Worm (Caenorhabditis elegans) whole organism, L2 larva: ENCODE data around the gene nmy-1.
"Not testable (repeated sequence)": the region's sequence is repeated elsewhere in the genome, so short reads cannot be mapped to it uniquely, and the experiment has no call there.

Experiments used
- R02D3.7 ChIP-seq: fragments of 150-350 bp; optimal IDR thresholded peaks from 2 replicates; lab custom pipeline; 2014; ENCODE audit warnings: missing biosample characterization, missing genetic modification characterization
- Y55F3AM.14 ChIP-seq: fragments of 200-800 bp; sonication (Bioruptor generic); optimal IDR thresholded peaks from 2 replicates; lab custom pipeline; 2018; ENCODE audit warnings: mild to moderate bottlenecking, missing genetic modification characterization, missing compliant biosample characterization
- ZK546.5 ChIP-seq: sonication (generic microtip); optimal IDR thresholded peaks from 2 replicates; lab custom pipeline; 2017; ENCODE audit warnings: missing biosample characterization, missing genetic modification characterization
- alr-1 ChIP-seq: fragments of 150-350 bp; optimal IDR thresholded peaks from 2 replicates; lab custom pipeline; 2014; ENCODE audit warnings: missing biosample characterization, missing genetic modification characterization
- aly-2 ChIP-seq: fragments of 150-350 bp; optimal IDR thresholded peaks from 2 replicates; lab custom pipeline; 2014; ENCODE audit warnings: missing biosample characterization, missing genetic modification characterization
- ama-1 ChIP-seq: fragments of 150-350 bp; optimal IDR thresholded peaks from 2 replicates; lab custom pipeline; 2018; ENCODE audit warnings: inconsistent platforms
- blmp-1 ChIP-seq: sonication (generic microtip); optimal IDR thresholded peaks from 2 replicates; lab custom pipeline; 2017; ENCODE audit warnings: missing genetic modification characterization, mild to moderate bottlenecking, missing compliant biosample characterization, antibody characterized with exemption, moderate library complexity; ENCODE audit not compliant: insufficient read depth
- ceh-82 ChIP-seq: fragments of 150-350 bp; optimal IDR thresholded peaks from 2 replicates; lab custom pipeline; 2014; ENCODE audit warnings: missing biosample characterization, missing genetic modification characterization
- crh-2 ChIP-seq: sonication (generic microtip); optimal IDR thresholded peaks from 2 replicates; lab custom pipeline; 2017; ENCODE audit warnings: missing biosample characterization, missing genetic modification characterization
- dmd-4 ChIP-seq: sonication (generic microtip); optimal IDR thresholded peaks from 2 replicates; lab custom pipeline; 2017; ENCODE audit warnings: missing biosample characterization, missing genetic modification characterization
- egl-27 ChIP-seq: sonication (generic microtip); optimal IDR thresholded peaks from 3 replicates; lab custom pipeline; 2017; ENCODE audit warnings: missing biosample characterization, missing genetic modification reagents, missing genetic modification characterization
- elt-1 ChIP-seq: fragments of 150-350 bp; optimal IDR thresholded peaks from 2 replicates; lab custom pipeline; 2014; ENCODE audit warnings: missing biosample characterization, missing genetic modification characterization
- elt-3 ChIP-seq: sonication (generic microtip); optimal IDR thresholded peaks from 2 replicates; lab custom pipeline; 2017; ENCODE audit warnings: missing biosample characterization, missing genetic modification characterization
- gmeb-1 ChIP-seq: fragments of 150-350 bp; optimal IDR thresholded peaks from 2 replicates; lab custom pipeline; 2014; ENCODE audit warnings: missing biosample characterization, missing genetic modification characterization
- lin-11 ChIP-seq: fragments of 150-350 bp; sonication (generic microtip); optimal IDR thresholded peaks from 2 replicates; lab custom pipeline; 2014; ENCODE audit warnings: missing biosample characterization, missing genetic modification characterization, inconsistent platforms, mixed read lengths
- lin-13 ChIP-seq: fragments of 150-350 bp; optimal IDR thresholded peaks from 2 replicates; lab custom pipeline; 2014; ENCODE audit warnings: missing biosample characterization, missing genetic modification reagents, missing genetic modification characterization
- lin-39 ChIP-seq: fragments of 150-350 bp; optimal IDR thresholded peaks from 2 replicates; lab custom pipeline; 2014; ENCODE audit warnings: missing biosample characterization, missing genetic modification reagents, missing genetic modification characterization
- nhr-10 ChIP-seq: sonication (generic microtip); optimal IDR thresholded peaks from 2 replicates; lab custom pipeline; 2017; ENCODE audit warnings: missing biosample characterization, missing genetic modification characterization
- nhr-11 ChIP-seq: fragments of 150-350 bp; optimal IDR thresholded peaks from 2 replicates; lab custom pipeline; 2014; ENCODE audit warnings: missing biosample characterization, missing genetic modification characterization
- nhr-12 ChIP-seq: fragments of 150-350 bp; optimal IDR thresholded peaks from 2 replicates; lab custom pipeline; 2014; ENCODE audit warnings: missing biosample characterization, missing genetic modification characterization
- nhr-129 ChIP-seq: fragments of 150-350 bp; optimal IDR thresholded peaks from 2 replicates; lab custom pipeline; 2014; ENCODE audit warnings: missing biosample characterization, missing genetic modification characterization
- nhr-21 ChIP-seq: fragments of 150-350 bp; optimal IDR thresholded peaks from 2 replicates; lab custom pipeline; 2014; ENCODE audit warnings: missing biosample characterization, missing genetic modification characterization
- nhr-23 ChIP-seq: fragments of 150-350 bp; optimal IDR thresholded peaks from 2 replicates; lab custom pipeline; 2014; ENCODE audit warnings: missing biosample characterization, missing genetic modification reagents, missing genetic modification characterization
- nhr-25 ChIP-seq: fragments of 150-350 bp; sonication (generic microtip); optimal IDR thresholded peaks from 3 replicates; lab custom pipeline; 2014; ENCODE audit warnings: missing biosample characterization, missing genetic modification characterization
- nhr-77 ChIP-seq: fragments of 150-350 bp; optimal IDR thresholded peaks from 2 replicates; lab custom pipeline; 2014; ENCODE audit warnings: missing biosample characterization, missing genetic modification characterization
- sem-4 ChIP-seq: fragments of 150-350 bp; optimal IDR thresholded peaks from 2 replicates; lab custom pipeline; 2014; ENCODE audit warnings: missing biosample characterization, missing genetic modification reagents, missing genetic modification characterization
- skn-1 ChIP-seq: sonication (generic microtip); optimal IDR thresholded peaks from 2 replicates; lab custom pipeline; 2017; ENCODE audit warnings: missing biosample characterization, missing genetic modification characterization
- sma-3 ChIP-seq: sonication (generic microtip); optimal IDR thresholded peaks from 2 replicates; lab custom pipeline; 2016; ENCODE audit warnings: missing genetic modification reagents, missing genetic modification characterization, missing compliant biosample characterization
- sma-9 ChIP-seq, 2 experiments: fragments of 150-350 bp in 1 of 2; sonication (generic microtip) in 1 of 2; optimal IDR thresholded peaks; 2 replicates each; lab custom pipeline; 2014 to 2016; ENCODE audit warnings: missing genetic modification characterization in 2 of 2, mild to moderate bottlenecking in 1 of 2, missing biosample characterization in 1 of 2, missing compliant biosample characterization in 1 of 2, missing genetic modification reagents in 1 of 2, moderate library complexity in 1 of 2
- snpc-4 ChIP-seq: fragments of 150-350 bp; optimal IDR thresholded peaks from 2 replicates; lab custom pipeline; 2014; ENCODE audit warnings: missing biosample characterization, missing genetic modification characterization
- unc-55 ChIP-seq: fragments of 150-350 bp; sonication (generic microtip); optimal IDR thresholded peaks from 3 replicates; lab custom pipeline; 2014; ENCODE audit warnings: missing biosample characterization, missing genetic modification reagents, missing genetic modification characterization
- unc-62 ChIP-seq: fragments of 150-350 bp; optimal IDR thresholded peaks from 2 replicates; lab custom pipeline; 2014; ENCODE audit warnings: missing biosample characterization, missing genetic modification reagents, missing genetic modification characterization
- zag-1 ChIP-seq: fragments of 150-350 bp; optimal IDR thresholded peaks from 2 replicates; lab custom pipeline; 2014; ENCODE audit warnings: missing biosample characterization, missing genetic modification characterization

The nmy-1 gene

ce11 chrX:2893026-2893662, 16.2 kb upstream of the nmy-1 start:
- TF ChIP-seq nhr-129 (tag; lab: Kevin White, UChicago): peak; percentile 33
- TF ChIP-seq unc-62 (GFP tag; lab: Kevin White, UChicago): no peak
- no peak for TF ChIP-seq nhr-10 (tag; lab: Kevin White, UChicago)
- TF ChIP-seq sma-9 (GFP tag; optimal IDR thresholded peaks at IDR 0.05; lab: Kevin White, UChicago): peak; percentile 84
- no peak for TF ChIP-seq sma-9 (tag; optimal IDR thresholded peaks at IDR 0.05; lab: Kevin White, UChicago)
- no peak for TF ChIP-seq sem-4 (tag; lab: Kevin White, UChicago)
- TF ChIP-seq elt-1 (tag; lab: Kevin White, UChicago): no peak
- peak; percentile 82 for TF ChIP-seq nhr-21 (tag; lab: Kevin White, UChicago)
- no peak for TF ChIP-seq zag-1 (tag; lab: Kevin White, UChicago)
- TF ChIP-seq sma-3: peak; percentile 74
- no peak for TF ChIP-seq egl-27 (tag; lab: Kevin White, UChicago)
- no peak for TF ChIP-seq dmd-4
- TF ChIP-seq crh-2 (tag; lab: Kevin White, UChicago): no peak
- no peak for TF ChIP-seq gmeb-1
- TF ChIP-seq lin-39 (tag; lab: Kevin White, UChicago): no peak
- peak; percentile 82 for TF ChIP-seq nhr-25 (tag; lab: Kevin White, UChicago)

ce11 chrX:2894273-2894672, 15.1 kb upstream of the nmy-1 start, which contains the start of gene B0410.1:
B0410.1 (plus strand) TSS chrX:2894573.
- TF ChIP-seq Y55F3AM.14; R02D3.7 (tag; lab: Kevin White, UChicago); lin-11: not testable (repeated sequence)

ce11 chrX:2895646-2896045, 13.7 kb upstream of the nmy-1 start:
- TF ChIP-seq lin-11 (no peak), sma-9 (GFP tag; optimal IDR thresholded peaks at IDR 0.05; lab: Kevin White, UChicago) (peak; percentile 13), sma-9 (tag; optimal IDR thresholded peaks at IDR 0.05; lab: Kevin White, UChicago) (no peak), nhr-25 (tag; lab: Kevin White, UChicago) (peak; percentile 47), blmp-1 (tag; lab: Kevin White, UChicago) (peak; percentile 46), ama-1 (lab: Kevin White, UChicago) (no peak), elt-3 (no peak)

ce11 chrX:2898256-2898655, 11.1 kb upstream of the nmy-1 start, which contains the start of gene F52B10.3:
F52B10.3 (minus strand) TSS chrX:2898356.
- TF ChIP-seq unc-55 (GFP tag; lab: Kevin White, UChicago) (peak; percentile 14), lin-13 (no peak), R02D3.7 (tag; lab: Kevin White, UChicago) (no peak), nhr-12 (tag; lab: Kevin White, UChicago) (no peak), ZK546.5 (tag; lab: Kevin White, UChicago) (no peak), nhr-77 (tag; lab: Kevin White, UChicago) (no peak)

- TF ChIP-seq ceh-82 (tag; lab: Kevin White, UChicago): no peak
- TF ChIP-seq alr-1: no peak
- no peak for TF ChIP-seq dmd-4
- no peak for TF ChIP-seq lin-39 (tag; lab: Kevin White, UChicago)
- TF ChIP-seq skn-1 (tag; lab: Kevin White, UChicago): no peak
- TF ChIP-seq sma-9 (GFP tag; optimal IDR thresholded peaks at IDR 0.05; lab: Kevin White, UChicago): no peak
- no peak for TF ChIP-seq sma-9 (tag; optimal IDR thresholded peaks at IDR 0.05; lab: Kevin White, UChicago)
- no peak for TF ChIP-seq ama-1 (lab: Kevin White, UChicago)
- TF ChIP-seq aly-2 (tag; lab: Kevin White, UChicago): no peak
- no peak for TF ChIP-seq nhr-23
- no peak for TF ChIP-seq nhr-11 (tag; lab: Kevin White, UChicago)
- TF ChIP-seq R02D3.7 (tag; lab: Kevin White, UChicago): no peak
- TF ChIP-seq gmeb-1: no peak
- no peak for TF ChIP-seq nhr-129 (tag; lab: Kevin White, UChicago)
- no peak for TF ChIP-seq snpc-4
- no peak for TF ChIP-seq unc-55 (GFP tag; lab: Kevin White, UChicago)
- TF ChIP-seq nhr-12 (tag; lab: Kevin White, UChicago): no peak
- TF ChIP-seq blmp-1 (tag; lab: Kevin White, UChicago): no peak
Observed at ce11 chrX:2900897-2901496, 8.3 kb upstream of the nmy-1 start.
